Fruit fly (Drosophila melanogaster) whole organism, embryonic: ENCODE results near the gene CG31495.

Experiments used
- Atf-2 ChIP-seq: fragments of 200-800 bp; sonication (Bioruptor generic); optimal IDR thresholded peaks from 2 replicates; lab custom pipeline; 2016; ENCODE audit warnings: missing biosample characterization, missing genetic modification characterization
- BEAF-32 ChIP-seq: fragments of 200-800 bp; sonication (Bioruptor generic); optimal IDR thresholded peaks from 3 replicates; lab custom pipeline; 2017; ENCODE audit warnings: missing biosample characterization, missing genetic modification characterization, mild to moderate bottlenecking, moderate library complexity, missing genetic modification reagents
- Bgb ChIP-seq: fragments of 200-800 bp; sonication (Bioruptor generic); IDR thresholded peaks from 2 replicates; pipeline ENCODE4 v1.3.6; 2022; ENCODE audit warnings: missing biosample characterization, missing genetic modification characterization; ENCODE audit not compliant: partially characterized antibody
- CG10274 ChIP-seq: fragments of 200-800 bp; sonication (Bioruptor generic); optimal IDR thresholded peaks from 3 replicates; lab custom pipeline; 2017; ENCODE audit warnings: missing biosample characterization, mild to moderate bottlenecking, missing genetic modification characterization
- CG10366 ChIP-seq: fragments of 200-800 bp; sonication (Bioruptor generic); IDR thresholded peaks from 2 replicates; pipeline ENCODE4 v1.3.6; 2022; ENCODE audit warnings: missing biosample characterization, missing genetic modification characterization
- CG11456 ChIP-seq: fragments of 200-800 bp; sonication (Bioruptor generic); IDR thresholded peaks from 3 replicates; pipeline ENCODE4 v1.3.6; 2022; ENCODE audit warnings: missing biosample characterization, missing genetic modification characterization
- CG15011 ChIP-seq: fragments of 200-800 bp; sonication (Bioruptor generic); optimal IDR thresholded peaks from 3 replicates; lab custom pipeline; 2018; ENCODE audit warnings: missing biosample characterization, mild to moderate bottlenecking, missing genetic modification characterization
- CG1603 ChIP-seq: fragments of 200-800 bp; sonication (Bioruptor generic); optimal IDR thresholded peaks from 2 replicates; lab custom pipeline; 2019; ENCODE audit warnings: missing biosample characterization, mild to moderate bottlenecking, missing genetic modification characterization, moderate library complexity
- CG1832 ChIP-seq: fragments of 200-800 bp; sonication (Bioruptor generic); optimal IDR thresholded peaks from 2 replicates; lab custom pipeline; 2017; ENCODE audit warnings: missing biosample characterization, mild to moderate bottlenecking, missing genetic modification characterization, inconsistent platforms
- CG2116 ChIP-seq: fragments of 200-800 bp; sonication (Bioruptor generic); optimal IDR thresholded peaks from 3 replicates; lab custom pipeline; 2018; ENCODE audit warnings: missing biosample characterization, mild to moderate bottlenecking, missing genetic modification characterization
- CG2120 ChIP-seq: fragments of 200-800 bp; sonication (Bioruptor generic); optimal IDR thresholded peaks from 3 replicates; lab custom pipeline; 2016; ENCODE audit warnings: missing biosample characterization, missing genetic modification characterization
- CG31224 ChIP-seq: fragments of 200-800 bp; sonication (Bioruptor generic); IDR thresholded peaks from 2 replicates; pipeline ENCODE4 v1.3.6; 2022; ENCODE audit warnings: missing biosample characterization, missing genetic modification characterization
- CG32767 ChIP-seq: fragments of 200-800 bp; sonication (Bioruptor generic); IDR thresholded peaks from 2 replicates; pipeline ENCODE4 v1.3.6; 2022; ENCODE audit warnings: missing biosample characterization, missing genetic modification characterization
- CG34422 ChIP-seq: fragments of 200-800 bp; sonication (Bioruptor generic); IDR thresholded peaks from 3 replicates; pipeline ENCODE4 v1.3.6; 2022; ENCODE audit warnings: missing biosample characterization, missing genetic modification characterization
- CG43689 ChIP-seq: fragments of 200-800 bp; sonication (Bioruptor generic); IDR thresholded peaks from 2 replicates; pipeline ENCODE4 v1.3.6; 2022; ENCODE audit warnings: missing biosample characterization, missing genetic modification characterization
- CG5953 ChIP-seq: fragments of 200-800 bp; sonication (Bioruptor generic); IDR thresholded peaks from 2 replicates; pipeline ENCODE4 v1.3.6; 2022; ENCODE audit warnings: missing biosample characterization, missing genetic modification characterization
- CG6175 ChIP-seq: fragments of 200-800 bp; sonication (Bioruptor generic); IDR thresholded peaks from 3 replicates; pipeline ENCODE4 v1.3.6; 2022; ENCODE audit warnings: missing biosample characterization, missing genetic modification characterization
- CG7271 ChIP-seq: fragments of 200-800 bp; sonication (Bioruptor generic); optimal IDR thresholded peaks from 2 replicates; lab custom pipeline; 2018; ENCODE audit warnings: missing biosample characterization, mild to moderate bottlenecking, missing genetic modification characterization, moderate library complexity
- CG9215 ChIP-seq: fragments of 200-800 bp; sonication (Bioruptor generic); IDR thresholded peaks from 2 replicates; pipeline ENCODE4 v1.3.6; 2022; ENCODE audit warnings: missing biosample characterization, missing genetic modification characterization
- CHES-1-like ChIP-seq: fragments of 200-800 bp; sonication (Bioruptor generic); optimal IDR thresholded peaks from 2 replicates; lab custom pipeline; 2016; ENCODE audit warnings: missing biosample characterization, missing genetic modification characterization
- CTCF ChIP-seq: fragments of 200-800 bp; sonication (Bioruptor generic); optimal IDR thresholded peaks from 2 replicates; lab custom pipeline; 2017; ENCODE audit warnings: missing biosample characterization, mild to moderate bottlenecking, missing genetic modification characterization, moderate library complexity
- CrebB ChIP-seq: fragments of 200-800 bp; sonication (Bioruptor generic); optimal IDR thresholded peaks from 3 replicates; lab custom pipeline; 2018; ENCODE audit warnings: missing biosample characterization, mild to moderate bottlenecking, missing genetic modification characterization
- Fer2 ChIP-seq: fragments of 200-800 bp; sonication (Bioruptor generic); optimal IDR thresholded peaks from 2 replicates; lab custom pipeline; 2018; ENCODE audit warnings: missing biosample characterization, mild to moderate bottlenecking, missing genetic modification characterization, moderate library complexity
- Fer3 ChIP-seq: fragments of 200-800 bp; sonication (Bioruptor generic); optimal IDR thresholded peaks from 2 replicates; lab custom pipeline; 2018; ENCODE audit warnings: missing biosample characterization, mild to moderate bottlenecking, missing genetic modification characterization, moderate library complexity
- GATAe ChIP-seq: fragments of 200-800 bp; sonication (Bioruptor generic); conservative IDR thresholded peaks from 2 replicates; pipeline ENCODE4 v1.3.6; 2022; ENCODE audit warnings: missing biosample characterization, missing genetic modification characterization
- H15 ChIP-seq: fragments of 200-800 bp; sonication (Bioruptor generic); IDR thresholded peaks from 3 replicates; pipeline ENCODE4 v1.3.6; 2022; ENCODE audit warnings: missing biosample characterization, missing genetic modification characterization
- Hr39 ChIP-seq: fragments of >200 bp; optimal IDR thresholded peaks from 2 replicates; lab custom pipeline; 2017
- MBD-R2 ChIP-seq: fragments of 200-800 bp; sonication (Bioruptor generic); IDR thresholded peaks from 2 replicates; pipeline ENCODE4 v1.3.6; 2022; ENCODE audit warnings: missing biosample characterization, missing genetic modification characterization
- Mrtf ChIP-seq: fragments of 200-800 bp; sonication (Bioruptor generic); IDR thresholded peaks from 3 replicates; pipeline ENCODE4 v1.3.6; 2022; ENCODE audit warnings: missing biosample characterization, missing genetic modification characterization
- Myb ChIP-seq: fragments of 200-800 bp; sonication (Bioruptor generic); optimal IDR thresholded peaks from 2 replicates; lab custom pipeline; 2016; ENCODE audit warnings: missing biosample characterization, missing genetic modification characterization
- Pdp1 ChIP-seq, 2 experiments: fragments of 200-800 bp; sonication (Bioruptor generic); optimal IDR thresholded peaks; 3 replicates each; lab custom pipeline; 2016; ENCODE audit warnings: missing biosample characterization in 2 of 2, missing genetic modification characterization in 2 of 2, mild to moderate bottlenecking in 1 of 2, moderate library complexity in 1 of 2
- Xrp1 ChIP-seq: fragments of 200-800 bp; sonication (Bioruptor generic); IDR thresholded peaks from 2 replicates; pipeline ENCODE4 v1.3.6; 2022; ENCODE audit warnings: missing biosample characterization, missing genetic modification characterization
- ac ChIP-seq: fragments of 200-800 bp; sonication (Bioruptor generic); optimal IDR thresholded peaks from 3 replicates; lab custom pipeline; 2017; ENCODE audit warnings: missing biosample characterization, mild to moderate bottlenecking, missing genetic modification characterization
- ara ChIP-seq: fragments of 200-800 bp; sonication (Bioruptor generic); IDR thresholded peaks from 2 replicates; pipeline ENCODE4 v1.3.6; 2022; ENCODE audit warnings: missing biosample characterization, missing genetic modification characterization
- ase ChIP-seq: fragments of 200-800 bp; sonication (Bioruptor generic); IDR thresholded peaks from 3 replicates; pipeline ENCODE4 v1.3.6; 2022; ENCODE audit warnings: missing biosample characterization, missing genetic modification characterization
- az2 ChIP-seq: fragments of 200-800 bp; sonication (Bioruptor generic); optimal IDR thresholded peaks from 3 replicates; lab custom pipeline; 2016; ENCODE audit warnings: missing biosample characterization, missing genetic modification characterization
- chn ChIP-seq: fragments of 200-800 bp; sonication (Bioruptor generic); optimal IDR thresholded peaks from 2 replicates; lab custom pipeline; 2016; ENCODE audit warnings: missing biosample characterization, missing genetic modification characterization
- crol ChIP-seq: fragments of 200-800 bp; sonication (Bioruptor generic); IDR thresholded peaks from 2 replicates; pipeline ENCODE4 v1.3.6; 2022; ENCODE audit warnings: missing biosample characterization, missing genetic modification characterization
- da ChIP-seq: fragments of 200-800 bp; sonication (Bioruptor generic); optimal IDR thresholded peaks from 2 replicates; lab custom pipeline; 2016; ENCODE audit warnings: missing biosample characterization, missing genetic modification characterization
- dati ChIP-seq: fragments of 200-800 bp; sonication (Bioruptor generic); IDR thresholded peaks from 2 replicates; pipeline ENCODE4 v1.3.6; 2022; ENCODE audit warnings: missing biosample characterization, missing genetic modification characterization
- ems ChIP-seq: fragments of 200-800 bp; sonication (Bioruptor generic); optimal IDR thresholded peaks from 3 replicates; lab custom pipeline; 2016; ENCODE audit warnings: missing biosample characterization, missing genetic modification characterization
- gce ChIP-seq: fragments of 200-800 bp; sonication (Bioruptor generic); IDR thresholded peaks from 3 replicates; pipeline ENCODE4 v1.3.6; 2022; ENCODE audit warnings: missing biosample characterization, missing genetic modification characterization
- gcm2 ChIP-seq: fragments of 200-800 bp; sonication (Bioruptor generic); optimal IDR thresholded peaks from 2 replicates; lab custom pipeline; 2016; ENCODE audit warnings: missing biosample characterization, missing genetic modification characterization
- jing ChIP-seq: fragments of 200-800 bp; sonication (Bioruptor generic); optimal IDR thresholded peaks from 2 replicates; lab custom pipeline; 2018; ENCODE audit warnings: missing biosample characterization, mild to moderate bottlenecking, missing genetic modification characterization
- maf-S ChIP-seq: fragments of 200-800 bp; sonication (Bioruptor generic); optimal IDR thresholded peaks from 2 replicates; lab custom pipeline; 2016; ENCODE audit warnings: missing biosample characterization, missing genetic modification characterization
- mam ChIP-seq: fragments of 200-800 bp; sonication (Bioruptor generic); optimal IDR thresholded peaks from 3 replicates; lab custom pipeline; 2016; ENCODE audit warnings: missing biosample characterization, missing genetic modification characterization
- phol ChIP-seq: fragments of 200-800 bp; sonication (Bioruptor generic); optimal IDR thresholded peaks from 3 replicates; lab custom pipeline; 2018; ENCODE audit warnings: missing biosample characterization, mild to moderate bottlenecking, missing genetic modification characterization, moderate library complexity
- pzg ChIP-seq: fragments of 200-800 bp; sonication (Bioruptor generic); optimal IDR thresholded peaks from 3 replicates; lab custom pipeline; 2018; ENCODE audit warnings: missing biosample characterization, mild to moderate bottlenecking, missing genetic modification characterization, moderate library complexity
- sd ChIP-seq: fragments of 200-800 bp; sonication (Bioruptor generic); optimal IDR thresholded peaks from 3 replicates; lab custom pipeline; 2018; ENCODE audit warnings: missing biosample characterization, mild to moderate bottlenecking, missing genetic modification characterization, moderate library complexity
- shn ChIP-seq: fragments of 200-800 bp; sonication (Bioruptor generic); optimal IDR thresholded peaks from 3 replicates; lab custom pipeline; 2016; ENCODE audit warnings: missing biosample characterization, missing genetic modification characterization
- slou ChIP-seq: fragments of 200-800 bp; sonication (Bioruptor generic); optimal IDR thresholded peaks from 3 replicates; lab custom pipeline; 2016; ENCODE audit warnings: missing biosample characterization, missing genetic modification characterization
- tx ChIP-seq: fragments of 200-800 bp; sonication (Bioruptor generic); optimal IDR thresholded peaks from 2 replicates; lab custom pipeline; 2016; ENCODE audit warnings: missing biosample characterization, missing genetic modification characterization
- zen ChIP-seq: fragments of 200-800 bp; sonication (Bioruptor generic); optimal IDR thresholded peaks from 3 replicates; lab custom pipeline; 2018; ENCODE audit warnings: missing biosample characterization, mild to moderate bottlenecking, missing genetic modification characterization, moderate library complexity

CG31495 gene

DNA sequence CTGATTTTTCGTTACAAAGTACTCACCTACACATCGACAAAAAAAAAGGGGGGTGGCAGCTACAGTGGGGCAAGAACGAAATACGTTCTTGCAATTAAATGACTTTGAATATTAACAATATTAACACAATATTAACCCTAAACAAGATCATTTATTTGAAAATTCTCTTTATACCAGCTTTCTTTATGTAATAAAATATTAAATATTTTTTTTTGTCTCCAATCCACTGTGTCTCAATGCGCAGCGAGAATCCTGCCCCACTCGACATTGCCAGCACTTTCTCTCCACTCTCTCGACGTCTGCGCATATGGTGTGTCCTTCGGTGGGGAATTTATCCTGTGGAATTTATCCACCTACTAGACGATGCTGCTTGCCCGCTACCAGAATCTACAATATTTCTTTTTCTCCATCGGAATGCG, 39.3 kb downstream of the CG31495 start:
- peak; percentile 91 for TF ChIP-seq CG11456
- peak; percentile 93 for TF ChIP-seq CG32767 (GFP tag; lab: Robert Waterston, UW)
- TF ChIP-seq CG2116 (GFP tag; lab: Kevin White, UChicago) = peak; percentile 54
- TF ChIP-seq Xrp1 (GFP tag; lab: Robert Waterston, UW) = peak; percentile 97
- TF ChIP-seq CTCF (GFP tag; lab: Kevin White, UChicago) = peak; percentile 38
- TF ChIP-seq tx (GFP tag; lab: Kevin White, UChicago) = peak; percentile 41
- TF ChIP-seq CG15011 (GFP tag; lab: Kevin White, UChicago) = peak; percentile 80
- TF ChIP-seq az2 (GFP tag; lab: Kevin White, UChicago) = peak; percentile 88
- peak; percentile 92 for TF ChIP-seq H15 (GFP tag; lab: Robert Waterston, UW)
- peak; percentile 85 for TF ChIP-seq dati
- peak; percentile 41 for TF ChIP-seq CHES-1-like
- no peak for TF ChIP-seq CG1832 (GFP tag; lab: Kevin White, UChicago)
- peak; percentile 35 for TF ChIP-seq Myb (GFP tag; lab: Kevin White, UChicago)
- TF ChIP-seq CG5953 (GFP tag; lab: Robert Waterston, UW) = peak; percentile 89
- peak; percentile 72 for TF ChIP-seq Fer2 (tag; lab: Kevin White, UChicago)
- TF ChIP-seq ara = peak; percentile 89
- TF ChIP-seq CG6175 = peak; percentile 84
- peak; percentile 91 for TF ChIP-seq Fer3 (tag; lab: Kevin White, UChicago)
- peak; percentile 59 for TF ChIP-seq ems (GFP tag; lab: Kevin White, UChicago)
- peak; percentile 61 for TF ChIP-seq CG7271
- no peak for TF ChIP-seq shn (GFP tag; lab: Kevin White, UChicago)
- peak; percentile 60 for TF ChIP-seq mam (GFP tag; lab: Kevin White, UChicago)
- peak; percentile 68 for TF ChIP-seq chn
- TF ChIP-seq da (GFP tag; lab: Kevin White, UChicago) = no peak
- peak; percentile 90 for TF ChIP-seq CG9215 (GFP tag; lab: Robert Waterston, UW)
- peak; percentile 52; the same call in 1 of the 2 replicates for TF ChIP-seq GATAe (GFP tag; lab: Robert Waterston, UW)
- TF ChIP-seq MBD-R2 (GFP tag; lab: Robert Waterston, UW) = peak; percentile 91
- peak; percentile 27 for TF ChIP-seq jing
- no peak for TF ChIP-seq Hr39
- no peak for TF ChIP-seq BEAF-32 (GFP tag; lab: Kevin White, UChicago)
- peak; percentile 5; the same call in 1 of the 2 replicates for TF ChIP-seq Bgb
- peak; percentile 72 for TF ChIP-seq CG43689
- peak; percentile 61 to 69 for TF ChIP-seq Pdp1 (GFP tag; optimal IDR thresholded peaks at IDR 0.05; lab: Kevin White, UChicago)
- peak; percentile 13 for TF ChIP-seq Atf-2
- TF ChIP-seq sd (tag; lab: Kevin White, UChicago) = peak; percentile 91
- peak; percentile 95 for TF ChIP-seq CG34422
- TF ChIP-seq ase = peak; percentile 90
- TF ChIP-seq ac (GFP tag; lab: Kevin White, UChicago) = peak; percentile 39
- TF ChIP-seq slou (GFP tag; lab: Kevin White, UChicago) = peak; percentile 76
- TF ChIP-seq crol (GFP tag; lab: Robert Waterston, UW) = no peak
- TF ChIP-seq phol (tag; lab: Kevin White, UChicago) = peak; percentile 87
- TF ChIP-seq gcm2 (GFP tag; lab: Kevin White, UChicago) = peak; percentile 50
- no peak for TF ChIP-seq pzg (GFP tag; lab: Kevin White, UChicago)
- peak; percentile 90 for TF ChIP-seq CG2120 (GFP tag; lab: Kevin White, UChicago)
- TF ChIP-seq Mrtf = peak; percentile 89
- TF ChIP-seq CG31224 (GFP tag; lab: Robert Waterston, UW) = no peak
- peak; percentile 88 for TF ChIP-seq CrebB (tag; lab: Kevin White, UChicago)
- TF ChIP-seq CG10366 (GFP tag; lab: Robert Waterston, UW) = peak; percentile 91
- TF ChIP-seq maf-S (GFP tag; lab: Kevin White, UChicago) = peak; percentile 34
- peak; percentile 11 for TF ChIP-seq CG1603
- peak; percentile 93 for TF ChIP-seq gce (GFP tag; lab: Robert Waterston, UW)
- peak; percentile 73 for TF ChIP-seq CG10274
- TF ChIP-seq zen (tag; lab: Kevin White, UChicago) = peak; percentile 78
